Worm (Caenorhabditis elegans): ENCODE data around the gene F52H3.6.

The F52H3.6 gene

DNA sequence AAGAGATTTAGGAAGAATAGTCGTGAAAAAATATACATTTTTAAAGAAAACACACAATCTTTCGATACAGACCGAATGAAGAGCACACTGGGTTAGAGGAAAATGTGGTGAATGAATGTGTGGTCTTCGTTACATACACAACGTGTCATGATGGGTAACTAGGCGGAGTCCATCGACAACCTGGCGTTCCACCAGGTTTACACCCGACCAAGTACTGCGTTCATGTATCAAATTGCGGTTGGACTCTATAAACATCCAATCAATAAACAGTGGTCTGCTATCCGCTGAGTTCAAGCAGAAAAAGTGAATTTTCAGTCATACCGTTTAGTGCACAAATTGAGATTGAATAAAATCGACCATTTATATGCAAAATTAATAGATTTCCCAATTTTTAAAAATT lies 46.5 kb downstream of the F52H3.6 start, which contains the start of gene sdz-38:
TSS of gene sdz-38 (minus strand) at position 101 of the 400 bp plus-strand sequence.
- TF ChIP-seq daf-16 (GFP tag; optimal IDR thresholded peaks at IDR 0.05) (no peak), daf-16 (tag; optimal IDR thresholded peaks at IDR 0.05) (no peak), cey-2 (tag; optimal IDR thresholded peaks at IDR 0.05; ENCODE audit: borderline replicate concordance, insufficient read depth) (no peak), nhr-102 (tag; optimal IDR thresholded peaks at IDR 0.05) (no peak)

DNA sequence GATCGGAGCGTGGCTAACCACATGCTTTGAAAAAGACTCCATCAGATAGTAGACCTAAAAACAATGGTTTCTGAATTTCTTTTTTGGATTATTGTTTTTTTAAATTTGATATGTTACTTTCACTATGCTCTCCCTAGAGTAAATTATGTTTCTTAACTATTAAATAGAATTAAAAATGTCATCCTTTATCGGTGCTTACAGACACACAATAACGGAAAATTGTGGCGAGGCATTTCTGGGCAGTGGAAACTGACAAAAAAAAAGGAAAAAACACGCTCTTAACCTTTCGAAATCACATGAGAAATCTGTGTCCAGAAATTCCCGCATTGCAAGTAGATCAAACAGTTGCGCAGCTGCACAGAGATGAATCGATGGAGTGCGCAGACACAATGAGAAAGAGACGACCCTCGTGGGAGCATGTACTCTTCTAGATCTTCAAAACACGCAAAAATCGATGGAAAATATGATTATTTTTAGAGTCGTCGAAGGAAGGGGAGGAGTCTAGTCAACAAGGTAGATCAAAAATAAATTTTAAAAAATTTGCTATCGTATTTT lies 48.1 kb downstream of the F52H3.6 start, which contains the start of gene ZK892.6:
TSS of gene ZK892.6 (minus strand) at position 51 of the 555 bp plus-strand sequence.
- TF ChIP-seq mdl-1 (tag; optimal IDR thresholded peaks at IDR 0.05) (no peak), lir-3 (tag; optimal IDR thresholded peaks at IDR 0.05) (no peak)
